Fruit fly (Drosophila melanogaster): ENCODE results near the gene pHCl-2.

Gene pHCl-2

DNA sequence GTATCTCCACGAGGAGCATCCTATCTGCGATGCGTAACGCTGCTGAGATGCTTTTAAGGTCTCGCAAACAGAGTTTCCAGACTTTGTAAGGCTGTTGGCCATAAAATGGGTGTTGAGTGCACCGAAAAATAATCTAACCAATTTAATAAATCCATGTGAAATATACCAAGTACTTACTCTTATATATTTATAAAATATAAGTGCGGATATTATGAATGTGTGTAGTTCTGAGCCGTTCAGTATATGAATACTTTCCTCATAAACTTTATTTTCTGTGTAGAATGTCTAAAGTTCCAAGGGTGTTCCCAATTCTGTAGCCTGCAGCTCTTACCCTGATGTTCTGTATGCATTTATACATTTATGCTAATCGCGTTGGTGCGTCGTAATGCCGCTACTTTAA, 19.4 kb downstream of the pHCl-2 start:
- TF ChIP-seq CrebA (GFP tag; optimal IDR thresholded peaks at IDR 0.05; ENCODE audit: borderline replicate concordance), result no peak
- no peak for TF ChIP-seq Hr83 (GFP tag; optimal IDR thresholded peaks at IDR 0.05; ENCODE audit: poor library complexity, severe bottlenecking)

DNA sequence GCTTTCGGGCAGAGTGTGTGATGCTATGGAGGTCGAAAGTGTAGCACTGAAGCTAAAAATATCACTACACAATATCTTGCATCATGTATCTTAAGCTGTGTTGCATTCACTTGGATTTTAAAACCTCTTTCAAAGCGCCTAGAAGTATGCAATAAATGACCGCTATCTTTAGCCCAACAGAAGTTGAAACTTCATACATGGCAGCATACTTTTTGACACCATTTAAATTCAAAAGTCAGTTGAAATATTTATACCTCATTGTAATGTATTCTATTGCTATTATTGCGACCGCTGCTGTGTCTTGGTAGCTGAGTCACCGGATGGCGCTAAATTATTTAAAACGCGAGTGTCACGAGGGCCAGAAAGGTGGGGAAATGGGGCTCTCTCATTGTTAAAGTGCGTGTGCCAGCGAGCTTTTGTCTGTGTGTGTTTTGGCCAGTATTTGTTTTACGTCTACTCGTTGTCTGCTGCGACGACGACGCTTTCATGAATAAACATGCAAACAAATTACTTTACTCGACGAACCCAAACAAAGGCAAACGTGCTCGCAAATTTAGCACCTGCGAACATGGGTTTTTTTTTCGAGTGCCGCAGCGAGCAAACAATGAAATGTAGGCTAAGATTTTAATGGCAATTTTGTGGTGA, 34.3 kb downstream of the pHCl-2 start:
- TF ChIP-seq OdsH (GFP tag; optimal IDR thresholded peaks at IDR 0.05) (peak; percentile 10), dmrt93B (GFP tag; optimal IDR thresholded peaks at IDR 0.05) (no peak), foxo (GFP tag; optimal IDR thresholded peaks at IDR 0.05) (peak in 1 of 2 experiments; percentile 9), woc (GFP tag; optimal IDR thresholded peaks at IDR 0.05) (no peak), h (GFP tag; optimal IDR thresholded peaks at IDR 0.05) (peak; percentile 22), dsf (GFP tag; optimal IDR thresholded peaks at IDR 0.05; ENCODE audit: borderline replicate concordance) (no peak), fru (GFP tag; optimal IDR thresholded peaks at IDR 0.05) (peak; percentile 15), ey (GFP tag; optimal IDR thresholded peaks at IDR 0.05) (no peak), pan (optimal IDR thresholded peaks at IDR 0.05) (no peak), Myc (optimal IDR thresholded peaks at IDR 0.05) (no peak), jim (GFP tag; optimal IDR thresholded peaks at IDR 0.05) (no peak), Hr78 (GFP tag; optimal IDR thresholded peaks at IDR 0.05) (no peak), br (GFP tag; optimal IDR thresholded peaks at IDR 0.05) (peak; percentile 18), Vsx2 (GFP tag; optimal IDR thresholded peaks at IDR 0.05; ENCODE audit: partially characterized antibody) (no peak)

DNA sequence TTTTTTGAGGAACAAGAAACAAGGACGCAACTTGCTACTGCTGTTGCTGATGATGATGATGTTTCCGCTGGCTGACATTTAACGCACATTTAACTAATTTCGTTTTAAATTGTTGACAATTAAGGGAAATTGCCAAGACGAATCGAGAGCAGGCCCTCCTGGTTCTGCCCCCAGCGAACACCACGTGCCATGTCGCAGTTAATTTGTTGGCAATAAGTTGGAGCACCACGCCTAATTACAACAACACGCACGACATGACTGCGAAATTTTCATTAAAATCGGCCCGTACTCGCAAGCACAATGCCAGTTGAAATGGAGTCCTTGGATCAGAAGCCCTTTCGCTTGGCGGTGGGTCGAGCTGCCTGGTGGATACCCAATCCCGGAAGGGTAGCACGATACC, 39.8 kb downstream of the pHCl-2 start, which contains the start of gene ppk24:
Gene ppk24 (plus strand): TSS at position 301 of the 400 bp plus-strand sequence.
- TF ChIP-seq Jra (GFP tag; optimal IDR thresholded peaks at IDR 0.05), result no peak
- no peak for TF ChIP-seq br (GFP tag; optimal IDR thresholded peaks at IDR 0.05)
- no peak for TF ChIP-seq dmrt93B (GFP tag; optimal IDR thresholded peaks at IDR 0.05)
- no peak for TF ChIP-seq HLH106 (tag; optimal IDR thresholded peaks at IDR 0.05)
- no peak for TF ChIP-seq Dfd (GFP tag; optimal IDR thresholded peaks at IDR 0.05)
- TF ChIP-seq jim (GFP tag; optimal IDR thresholded peaks at IDR 0.05), result no peak
- no peak for TF ChIP-seq CG9705 (GFP tag; optimal IDR thresholded peaks at IDR 0.05)
- no peak for TF ChIP-seq brk (GFP tag; optimal IDR thresholded peaks at IDR 0.05)

DNA sequence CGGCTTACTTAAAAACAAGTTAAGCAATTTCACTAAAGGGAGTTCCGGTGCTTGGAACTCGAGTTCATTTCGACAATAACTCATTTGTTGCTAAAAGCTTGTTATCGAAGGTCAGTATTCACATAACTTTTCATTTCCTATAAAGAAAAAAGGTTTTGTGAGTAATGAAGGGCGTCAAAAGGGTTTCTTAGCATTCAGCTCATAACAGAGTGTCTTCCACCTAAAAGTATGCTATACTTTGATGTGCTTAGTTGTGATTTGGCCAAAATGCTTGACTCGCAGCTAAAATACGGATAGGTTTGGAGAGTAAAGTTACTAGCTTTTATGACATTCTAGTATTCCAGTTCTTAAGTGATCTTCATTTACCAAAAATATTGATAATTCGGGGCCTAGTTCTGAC, 41.2 kb downstream of the pHCl-2 start:
- TF ChIP-seq Myc (optimal IDR thresholded peaks at IDR 0.05) (peak; percentile 21), rgr (GFP tag; optimal IDR thresholded peaks at IDR 0.05) (no peak), ey (GFP tag; optimal IDR thresholded peaks at IDR 0.05) (no peak)

DNA sequence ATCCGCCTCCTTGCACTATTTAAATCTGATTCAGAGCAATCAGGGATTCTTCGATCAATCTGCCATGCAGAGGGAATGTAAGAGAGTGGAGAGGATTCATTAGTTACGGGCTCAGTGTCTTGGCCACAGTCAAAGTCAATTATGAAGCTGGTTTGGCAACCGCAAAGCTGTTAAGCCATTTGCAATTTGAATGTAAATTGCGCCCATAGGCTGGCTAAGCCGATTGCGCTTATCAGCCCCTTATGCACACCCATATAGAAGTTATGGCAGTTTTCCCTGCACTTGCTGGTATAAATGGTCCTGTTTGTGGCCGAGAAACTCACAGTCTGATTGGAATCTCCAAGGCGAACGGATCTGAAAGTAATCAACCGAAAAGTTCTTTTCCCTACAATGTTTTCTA, 42.9 kb downstream of the pHCl-2 start, which contains the start of gene CAH5:
Gene CAH5 (plus strand): TSS at position 301 of the 400 bp plus-strand sequence.
- TF ChIP-seq N (GFP tag; optimal IDR thresholded peaks at IDR 0.05) (no peak), tai (GFP tag; optimal IDR thresholded peaks at IDR 0.05) (no peak), dl (GFP tag; optimal IDR thresholded peaks at IDR 0.05; ENCODE audit: insufficient read depth in 1 of 2, partially characterized antibody in 2 of 2) (no peak), Rel (GFP tag; optimal IDR thresholded peaks at IDR 0.05) (no peak), Rel (tag; optimal IDR thresholded peaks at IDR 0.05) (no peak), Sp1 (GFP tag; optimal IDR thresholded peaks at IDR 0.05) (no peak), sage (GFP tag; optimal IDR thresholded peaks at IDR 0.05) (no peak), Hnf4 (GFP tag; optimal IDR thresholded peaks at IDR 0.05) (no peak)

DNA sequence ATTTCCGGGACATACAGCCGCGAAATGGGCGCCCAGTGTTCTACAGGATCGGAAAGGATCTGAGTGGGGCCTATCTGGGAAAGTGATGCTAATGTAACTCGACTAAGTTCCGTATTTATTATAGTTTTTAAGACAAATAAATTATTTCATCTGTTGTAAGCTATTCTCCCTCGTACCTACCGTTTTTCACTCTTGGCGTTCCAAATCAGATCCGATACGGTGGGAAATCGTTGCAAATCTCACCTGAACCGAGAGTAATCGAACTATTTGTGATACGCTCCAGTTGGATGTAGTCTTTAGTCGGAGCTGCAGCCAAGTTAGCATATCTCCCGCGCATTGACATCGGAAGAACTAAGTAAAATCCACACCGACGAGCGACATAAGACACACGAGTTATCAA, 45.2 kb downstream of the pHCl-2 start, which contains the start of gene CAH16:
Gene CAH16 (plus strand): TSS at position 301 of the 400 bp plus-strand sequence.
- TF ChIP-seq pan (optimal IDR thresholded peaks at IDR 0.05) (no peak), psq (GFP tag; optimal IDR thresholded peaks at IDR 0.05) (no peak), dmrt93B (GFP tag; optimal IDR thresholded peaks at IDR 0.05) (no peak), sage (GFP tag; optimal IDR thresholded peaks at IDR 0.05) (no peak)

Measured in whole organism, wandering third instar larva.